Fruit fly (Drosophila melanogaster) whole organism, embryonic: ENCODE results near the gene Sfp26Ad.
A peak's percentile ranks its signal among the peaks of the same experiment; 100 is the strongest.

ENCODE experiments used
- Awh ChIP-seq: fragments of 200-800 bp; sonication (Bioruptor generic); IDR thresholded peaks from 2 replicates; pipeline ENCODE4, ENCODE4 v1.3.6; 2022; ENCODE audit warnings: missing biosample characterization, missing genetic modification characterization
- Bdp1 ChIP-seq: fragments of 200-800 bp; sonication (Bioruptor generic); optimal IDR thresholded peaks from 3 replicates; lab custom pipeline; 2016; ENCODE audit warnings: missing biosample characterization, missing genetic modification characterization
- Blimp-1 ChIP-seq: fragments of 200-800 bp; sonication (Bioruptor generic); optimal IDR thresholded peaks from 3 replicates; lab custom pipeline; 2018; ENCODE audit warnings: missing biosample characterization, missing genetic modification characterization, mild to moderate bottlenecking, moderate library complexity, missing genetic modification reagents
- CG12104 ChIP-seq: fragments of 200-800 bp; sonication (Bioruptor generic); optimal IDR thresholded peaks from 3 replicates; lab custom pipeline; 2016; ENCODE audit warnings: missing biosample characterization, missing genetic modification characterization
- CG12391 ChIP-seq: fragments of 200-800 bp; sonication (Bioruptor generic); optimal IDR thresholded peaks from 3 replicates; lab custom pipeline; 2018; ENCODE audit warnings: missing biosample characterization, mild to moderate bottlenecking, missing genetic modification characterization, moderate library complexity
- CG12769 ChIP-seq: fragments of 200-800 bp; sonication (Bioruptor generic); optimal IDR thresholded peaks from 2 replicates; lab custom pipeline; 2019; ENCODE audit warnings: missing biosample characterization, mild to moderate bottlenecking, missing genetic modification characterization, moderate library complexity
- CG15073 ChIP-seq: fragments of 200-800 bp; sonication (Bioruptor generic); optimal IDR thresholded peaks from 2 replicates; lab custom pipeline; 2016; ENCODE audit warnings: missing biosample characterization, missing genetic modification characterization
- CG1529 ChIP-seq: fragments of 200-800 bp; sonication (Bioruptor generic); optimal IDR thresholded peaks from 3 replicates; lab custom pipeline; 2018; ENCODE audit warnings: missing biosample characterization, missing genetic modification characterization
- CG15601 ChIP-seq: fragments of 200-800 bp; sonication (Bioruptor generic); optimal IDR thresholded peaks from 3 replicates; lab custom pipeline; 2019; ENCODE audit warnings: missing biosample characterization, mild to moderate bottlenecking, missing genetic modification characterization, moderate library complexity
- CG15696 ChIP-seq: fragments of 200-800 bp; sonication (Bioruptor generic); optimal IDR thresholded peaks from 2 replicates; lab custom pipeline; 2019; ENCODE audit warnings: missing biosample characterization, mild to moderate bottlenecking, missing genetic modification characterization, moderate library complexity
- CG17186 ChIP-seq: fragments of 200-800 bp; sonication (Bioruptor generic); optimal IDR thresholded peaks from 3 replicates; lab custom pipeline; 2017; ENCODE audit warnings: missing biosample characterization, missing genetic modification reagents, missing genetic modification characterization
- CG17359 ChIP-seq: fragments of 200-800 bp; sonication (Bioruptor generic); optimal IDR thresholded peaks from 3 replicates; lab custom pipeline; 2018; ENCODE audit warnings: missing biosample characterization, mild to moderate bottlenecking, missing genetic modification characterization, moderate library complexity
- CG18619 ChIP-seq: fragments of 200-800 bp; sonication (Bioruptor generic); optimal IDR thresholded peaks from 3 replicates; lab custom pipeline; 2017; ENCODE audit warnings: missing biosample characterization, mild to moderate bottlenecking, missing genetic modification characterization
- CG18764 ChIP-seq: fragments of 200-800 bp; sonication (Bioruptor generic); optimal IDR thresholded peaks from 3 replicates; lab custom pipeline; 2016; ENCODE audit warnings: missing biosample characterization, missing genetic modification characterization
- CG2129 ChIP-seq: fragments of 200-800 bp; sonication (Bioruptor generic); IDR thresholded peaks from 2 replicates; pipeline ENCODE4 v1.3.6; 2022; ENCODE audit warnings: missing biosample characterization, missing genetic modification characterization; ENCODE audit not compliant: partially characterized antibody
- CG2875 ChIP-seq: fragments of 200-800 bp; sonication (Bioruptor generic); optimal IDR thresholded peaks from 2 replicates; lab custom pipeline; 2017; ENCODE audit warnings: missing biosample characterization, mild to moderate bottlenecking, missing genetic modification characterization, missing genetic modification reagents
- CG31441 ChIP-seq: fragments of 200-800 bp; sonication (Bioruptor generic); IDR thresholded peaks from 2 replicates; pipeline ENCODE4 v1.3.6; 2022; ENCODE audit warnings: missing biosample characterization, missing genetic modification characterization
- CG32772 ChIP-seq: fragments of 200-800 bp; sonication (Bioruptor generic); IDR thresholded peaks from 2 replicates; pipeline ENCODE4 v1.3.6; 2022; ENCODE audit warnings: missing biosample characterization, missing genetic modification characterization
- CG8478 ChIP-seq: fragments of >200 bp; optimal IDR thresholded peaks from 2 replicates; lab custom pipeline; 2018
- Chrac-16 ChIP-seq: fragments of 200-800 bp; sonication (Bioruptor generic); optimal IDR thresholded peaks from 3 replicates; lab custom pipeline; 2016; ENCODE audit warnings: missing biosample characterization, missing genetic modification characterization
- Dref ChIP-seq: fragments of 200-800 bp; sonication (Bioruptor generic); IDR thresholded peaks from 2 replicates; pipeline ENCODE4 v1.3.6; 2022; ENCODE audit warnings: missing biosample characterization, missing genetic modification characterization
- E2f1 ChIP-seq: fragments of 200-800 bp; sonication (Bioruptor generic); IDR thresholded peaks from 2 replicates; pipeline ENCODE4 v1.3.6; 2022; ENCODE audit warnings: missing biosample characterization, missing genetic modification characterization
- Fer1 ChIP-seq: fragments of 200-800 bp; sonication (Bioruptor generic); optimal IDR thresholded peaks from 2 replicates; lab custom pipeline; 2017; ENCODE audit warnings: missing biosample characterization, mild to moderate bottlenecking, missing genetic modification characterization
- HmgZ ChIP-seq: fragments of 200-800 bp; sonication (Bioruptor generic); optimal IDR thresholded peaks from 2 replicates; lab custom pipeline; 2018; ENCODE audit warnings: missing biosample characterization, mild to moderate bottlenecking, missing genetic modification characterization
- Hr39 ChIP-seq: fragments of >200 bp; optimal IDR thresholded peaks from 2 replicates; lab custom pipeline; 2017
- Jarid2 ChIP-seq: fragments of 200-800 bp; sonication (Bioruptor generic); optimal IDR thresholded peaks from 3 replicates; lab custom pipeline; 2017; ENCODE audit warnings: mild to moderate bottlenecking, missing biosample characterization, missing genetic modification reagents, missing genetic modification characterization
- Lhr ChIP-seq: fragments of 200-800 bp; sonication (Bioruptor generic); optimal IDR thresholded peaks from 3 replicates; lab custom pipeline; 2017; ENCODE audit warnings: mild to moderate bottlenecking, missing biosample characterization, missing genetic modification reagents, missing genetic modification characterization
- Poxn ChIP-seq: fragments of 200-800 bp; sonication (Bioruptor generic); IDR thresholded peaks from 2 replicates; pipeline ENCODE4 v1.3.6; 2022; ENCODE audit warnings: missing biosample characterization, missing genetic modification characterization
- Rfx ChIP-seq: fragments of 200-800 bp; sonication (Bioruptor generic); IDR thresholded peaks from 2 replicates; pipeline ENCODE4 v1.3.6; 2022; ENCODE audit warnings: missing biosample characterization, missing genetic modification characterization
- Scr ChIP-seq: fragments of 200-800 bp; sonication (Bioruptor generic); IDR thresholded peaks from 2 replicates; pipeline ENCODE4 v1.3.6; 2022; ENCODE audit warnings: missing biosample characterization, missing genetic modification characterization; ENCODE audit not compliant: partially characterized antibody
- Ssrp ChIP-seq: fragments of 200-800 bp; sonication (Bioruptor generic); optimal IDR thresholded peaks from 2 replicates; lab custom pipeline; 2018; ENCODE audit warnings: missing biosample characterization, mild to moderate bottlenecking, missing genetic modification characterization, moderate library complexity
- cas ChIP-seq: fragments of 200-800 bp; sonication (Bioruptor generic); IDR thresholded peaks from 2 replicates; pipeline ENCODE4 v1.3.6; 2022; ENCODE audit warnings: missing biosample characterization, missing genetic modification characterization
- croc ChIP-seq: fragments of 200-800 bp; sonication (Bioruptor generic); conservative IDR thresholded peaks from 3 replicates; pipeline ENCODE4 v1.3.6; 2022; ENCODE audit warnings: missing biosample characterization, missing genetic modification characterization
- crol ChIP-seq: fragments of 200-800 bp; sonication (Bioruptor generic); IDR thresholded peaks from 2 replicates; pipeline ENCODE4 v1.3.6; 2022; ENCODE audit warnings: missing biosample characterization, missing genetic modification characterization
- crp ChIP-seq, 2 experiments: fragments of 200-800 bp; sonication (Bioruptor generic); optimal IDR thresholded peaks; 2 replicates in 1 of 2; 3 replicates in 1 of 2; lab custom pipeline; 2017; ENCODE audit warnings: missing biosample characterization in 2 of 2, missing genetic modification characterization in 2 of 2, mild to moderate bottlenecking in 1 of 2, moderate library complexity in 1 of 2
- esg ChIP-seq: fragments of 200-800 bp; sonication (Bioruptor generic); conservative IDR thresholded peaks from 2 replicates; pipeline ENCODE4 v1.3.6; 2022; ENCODE audit warnings: missing biosample characterization, missing genetic modification characterization
- exex ChIP-seq: fragments of 200-800 bp; sonication (Bioruptor generic); optimal IDR thresholded peaks from 4 replicates; lab custom pipeline; 2018; ENCODE audit warnings: missing biosample characterization, mild to moderate bottlenecking, missing genetic modification characterization, moderate library complexity
- fd102C ChIP-seq: fragments of 200-800 bp; sonication (Bioruptor generic); optimal IDR thresholded peaks from 2 replicates; lab custom pipeline; 2018; ENCODE audit warnings: missing biosample characterization, mild to moderate bottlenecking, missing genetic modification characterization, moderate library complexity
- grn ChIP-seq: fragments of 200-800 bp; sonication (Bioruptor generic); optimal IDR thresholded peaks from 3 replicates; lab custom pipeline; 2017; ENCODE audit warnings: missing biosample characterization, missing genetic modification characterization
- gro ChIP-seq: fragments of 200-800 bp; sonication (Bioruptor generic); optimal IDR thresholded peaks from 2 replicates; lab custom pipeline; 2016; ENCODE audit warnings: missing biosample characterization, missing genetic modification characterization
- h ChIP-seq: fragments of >200 bp; optimal IDR thresholded peaks from 2 replicates; lab custom pipeline; 2017
- klu ChIP-seq: fragments of 200-800 bp; sonication (Bioruptor generic); IDR thresholded peaks from 2 replicates; pipeline ENCODE4 v1.3.6; 2022; ENCODE audit warnings: missing biosample characterization, missing genetic modification characterization
- lov ChIP-seq, 2 experiments: fragments of 200-800 bp in 1 of 2; fragments of >200 bp in 1 of 2; sonication (Bioruptor generic) in 1 of 2; IDR thresholded peaks in 1 of 2; optimal IDR thresholded peaks in 1 of 2; 2 replicates in 1 of 2; 3 replicates in 1 of 2; pipeline versions ENCODE4 v1.3.6 to Lab custom; 2017 to 2022; ENCODE audit warnings: missing biosample characterization in 1 of 2, missing genetic modification characterization in 1 of 2
- maf-S ChIP-seq: fragments of 200-800 bp; sonication (Bioruptor generic); optimal IDR thresholded peaks from 2 replicates; lab custom pipeline; 2016; ENCODE audit warnings: missing biosample characterization, missing genetic modification characterization
- mam ChIP-seq: fragments of 200-800 bp; sonication (Bioruptor generic); optimal IDR thresholded peaks from 3 replicates; lab custom pipeline; 2016; ENCODE audit warnings: missing biosample characterization, missing genetic modification characterization
- sens ChIP-seq: fragments of 200-800 bp; sonication (Bioruptor generic); peaks from one replicate; lab custom pipeline; 2016; ENCODE audit warnings: missing biosample characterization, missing genetic modification characterization
- tup ChIP-seq: fragments of 200-800 bp; sonication (Bioruptor generic); optimal IDR thresholded peaks from 2 replicates; lab custom pipeline; 2016; ENCODE audit warnings: missing biosample characterization, mild to moderate bottlenecking, missing genetic modification characterization, moderate library complexity
- twi ChIP-seq: fragments of 200-800 bp; optimal IDR thresholded peaks from 2 replicates; lab custom pipeline; 2019; ENCODE audit warnings: missing biosample characterization, mild to moderate bottlenecking, missing genetic modification characterization, moderate library complexity
- vvl ChIP-seq: fragments of 200-800 bp; sonication (Bioruptor generic); IDR thresholded peaks from 2 replicates; pipeline ENCODE4 v1.3.6; 2022; ENCODE audit warnings: missing biosample characterization, missing genetic modification characterization
- wek ChIP-seq: fragments of 200-800 bp; sonication (Bioruptor generic); optimal IDR thresholded peaks from 3 replicates; lab custom pipeline; 2018; ENCODE audit warnings: missing biosample characterization, mild to moderate bottlenecking, missing genetic modification characterization, moderate library complexity
- z ChIP-seq: fragments of 200-800 bp; sonication (Bioruptor generic); IDR thresholded peaks from 3 replicates; pipeline ENCODE4 v1.3.6; 2022; ENCODE audit warnings: missing biosample characterization, missing genetic modification characterization

Gene Sfp26Ad

DNA sequence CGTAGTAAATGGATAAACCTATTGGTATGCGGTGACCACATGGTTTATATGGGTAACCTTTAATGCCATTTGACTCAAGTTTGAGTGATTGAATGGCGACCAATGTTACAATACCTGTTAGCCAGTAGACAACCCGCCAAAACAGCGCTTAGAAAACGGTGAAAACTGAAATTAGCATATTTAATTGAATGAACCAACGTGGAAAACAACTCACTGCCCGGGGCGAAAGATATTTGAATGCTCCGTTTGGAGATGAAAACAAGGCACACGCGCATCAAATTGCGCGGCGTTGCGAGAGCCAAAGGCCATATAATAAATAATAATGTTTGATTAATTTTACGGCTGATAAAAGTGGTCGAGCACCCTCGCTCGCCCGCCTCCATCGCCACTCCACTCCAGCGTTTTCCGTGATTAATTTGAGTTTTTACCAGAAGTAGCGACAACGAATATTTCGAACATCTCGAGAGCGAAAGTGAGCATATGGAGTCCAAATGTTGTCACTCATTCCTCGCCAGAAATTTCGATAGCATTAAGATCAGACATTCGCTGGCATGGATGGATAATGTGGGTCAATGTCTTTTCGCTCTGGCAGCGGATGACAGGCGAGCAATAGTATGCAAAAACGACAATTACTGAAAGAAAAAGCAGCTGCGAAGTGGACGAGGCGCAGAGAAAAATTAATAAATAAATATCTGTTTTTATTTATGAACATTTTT is 28.1 kb upstream of the Sfp26Ad start:
- TF ChIP-seq klu (GFP tag; lab: Robert Waterston, UW) (no peak), mam (GFP tag; lab: Kevin White, UChicago) (no peak), fd102C (GFP tag; lab: Kevin White, UChicago) (no peak), CG15601 (tag; lab: Kevin White, UChicago) (no peak), maf-S (GFP tag; lab: Kevin White, UChicago) (no peak), Blimp-1 (peak; percentile 54), crol (GFP tag; lab: Robert Waterston, UW) (peak; percentile 42; the same call in 1 of the 2 replicates), sens (GFP tag; lab: Kevin White, UChicago) (peak; percentile 46), CG15696 (no peak), CG12391 (tag; lab: Kevin White, UChicago) (no peak), Rfx (peak; percentile 6; the same call in 1 of the 2 replicates), CG17359 (no peak), CG18619 (GFP tag; lab: Kevin White, UChicago) (no peak), Chrac-16 (GFP tag; lab: Kevin White, UChicago) (no peak), CG12104 (GFP tag; lab: Kevin White, UChicago) (no peak), lov (optimal IDR thresholded peaks at IDR 0.05; lab: Kevin White, UChicago) (no peak), lov (GFP tag; IDR thresholded peaks at IDR 0.05; lab: Robert Waterston, UW) (0 out of 3 replicates have a peak, but pooled peaks have one; percentile 14), wek (GFP tag; lab: Kevin White, UChicago) (no peak), croc (GFP tag; lab: Robert Waterston, UW) (no peak), Fer1 (GFP tag; lab: Kevin White, UChicago) (no peak), E2f1 (GFP tag; lab: Robert Waterston, UW) (no peak), CG1529 (GFP tag; lab: Kevin White, UChicago) (no peak), esg (GFP tag; lab: Robert Waterston, UW) (no peak), Poxn (no peak), grn (no peak), CG32772 (GFP tag; lab: Robert Waterston, UW) (no peak), CG8478 (lab: Kevin White, UChicago) (no peak), Dref (no peak), Lhr (GFP tag; lab: Kevin White, UChicago) (no peak), CG2875 (GFP tag; lab: Kevin White, UChicago) (no peak), exex (peak; percentile 40), h (no peak), CG17186 (GFP tag; lab: Kevin White, UChicago) (no peak), gro (GFP tag; lab: Kevin White, UChicago) (no peak), z (GFP tag; lab: Robert Waterston, UW) (peak; percentile 87), CG18764 (no peak), crp (GFP tag; optimal IDR thresholded peaks at IDR 0.05; lab: Kevin White, UChicago) (no peak), CG2129 (GFP tag; lab: Robert Waterston, UW) (no peak), HmgZ (tag; lab: Kevin White, UChicago) (no peak), CG31441 (GFP tag; lab: Robert Waterston, UW) (no peak), CG12769 (tag; lab: Kevin White, UChicago) (peak; percentile 49), Hr39 (lab: Kevin White, UChicago) (no peak), Bdp1 (GFP tag; lab: Kevin White, UChicago) (no peak), Scr (GFP tag; lab: Robert Waterston, UW) (no peak), Awh (GFP tag; lab: Robert Waterston, UW) (peak; percentile 75), CG15073 (GFP tag; lab: Kevin White, UChicago) (no peak), tup (GFP tag; lab: Kevin White, UChicago) (no peak), cas (GFP tag; lab: Robert Waterston, UW) (no peak), vvl (GFP tag; lab: Robert Waterston, UW) (peak; percentile 53; the same call in 1 of the 2 replicates), Jarid2 (no peak), twi (tag; lab: Kevin White, UChicago) (peak; percentile 76), Ssrp (tag; lab: Kevin White, UChicago) (no peak)
